Fruit fly (Drosophila melanogaster) whole organism, embryonic: ENCODE measurements around the gene solo.

Source experiments
- Atf3 ChIP-seq: fragments of 200-800 bp; sonication (Bioruptor generic); optimal IDR thresholded peaks from 3 replicates; lab custom pipeline; 2016; ENCODE audit warnings: missing biosample characterization, missing genetic modification characterization
- CG10209 ChIP-seq: fragments of 200-800 bp; sonication (Bioruptor generic); optimal IDR thresholded peaks from 3 replicates; lab custom pipeline; 2017; ENCODE audit warnings: missing biosample characterization, mild to moderate bottlenecking, missing genetic modification characterization, missing genetic modification reagents
- CG12155 ChIP-seq: fragments of 200-800 bp; sonication (Bioruptor generic); optimal IDR thresholded peaks from 3 replicates; lab custom pipeline; 2016; ENCODE audit warnings: missing biosample characterization, missing genetic modification characterization
- CG12219 ChIP-seq: fragments of 200-800 bp; sonication (Bioruptor generic); optimal IDR thresholded peaks from 3 replicates; lab custom pipeline; 2018; ENCODE audit warnings: missing biosample characterization, mild to moderate bottlenecking, missing genetic modification characterization
- CG12744 ChIP-seq: fragments of 200-800 bp; sonication (Bioruptor generic); optimal IDR thresholded peaks from 2 replicates; lab custom pipeline; 2016; ENCODE audit warnings: missing biosample characterization, missing genetic modification characterization
- CG13775 ChIP-seq: fragments of 200-800 bp; sonication (Bioruptor generic); optimal IDR thresholded peaks from 3 replicates; lab custom pipeline; 2017; ENCODE audit warnings: missing biosample characterization, mild to moderate bottlenecking, missing genetic modification characterization
- CG16863 ChIP-seq: fragments of 200-800 bp; sonication (Bioruptor generic); optimal IDR thresholded peaks from 3 replicates; lab custom pipeline; 2016; ENCODE audit warnings: missing biosample characterization, missing genetic modification characterization
- CG17328 ChIP-seq: fragments of 200-800 bp; sonication (Bioruptor generic); IDR thresholded peaks from 2 replicates; pipeline ENCODE4 v1.3.6; 2022; ENCODE audit warnings: missing biosample characterization, missing genetic modification characterization
- CG18011 ChIP-seq: fragments of 200-800 bp; sonication (Bioruptor generic); optimal IDR thresholded peaks from 2 replicates; lab custom pipeline; 2017; ENCODE audit warnings: missing biosample characterization, missing genetic modification characterization, mild to moderate bottlenecking, moderate library complexity, missing genotype
- CG31365 ChIP-seq: fragments of 200-800 bp; sonication (Bioruptor generic); optimal IDR thresholded peaks from 2 replicates; lab custom pipeline; 2018; ENCODE audit warnings: missing biosample characterization, mild to moderate bottlenecking, missing genetic modification characterization
- CG42726 ChIP-seq: fragments of 200-800 bp; sonication (Bioruptor generic); IDR thresholded peaks from 2 replicates; pipeline ENCODE4 v1.3.6; 2022; ENCODE audit warnings: missing biosample characterization, missing genetic modification characterization; ENCODE audit not compliant: partially characterized antibody
- CG6254 ChIP-seq: fragments of 200-800 bp; sonication (Bioruptor generic); optimal IDR thresholded peaks from 3 replicates; lab custom pipeline; 2017; ENCODE audit warnings: mild to moderate bottlenecking, missing biosample characterization, missing genetic modification reagents, missing genetic modification characterization
- CG9876 ChIP-seq: fragments of 200-800 bp; sonication (Bioruptor generic); optimal IDR thresholded peaks from 2 replicates; lab custom pipeline; 2016; ENCODE audit warnings: missing biosample characterization, missing genetic modification characterization
- CoRest ChIP-seq: fragments of 200-800 bp; sonication (Bioruptor generic); optimal IDR thresholded peaks from 3 replicates; lab custom pipeline; 2018; ENCODE audit warnings: missing biosample characterization, mild to moderate bottlenecking, missing genetic modification characterization, moderate library complexity
- D19A ChIP-seq: fragments of 200-800 bp; optimal IDR thresholded peaks from 3 replicates; lab custom pipeline; 2019; ENCODE audit warnings: missing biosample characterization, mild to moderate bottlenecking, missing genetic modification characterization, moderate library complexity
- Dip2 ChIP-seq: fragments of 200-800 bp; sonication (Bioruptor generic); IDR thresholded peaks from 2 replicates; pipeline ENCODE4 v1.3.6; 2022; ENCODE audit warnings: missing biosample characterization, missing genetic modification characterization
- Doc2 ChIP-seq: fragments of 200-800 bp; sonication (Bioruptor generic); IDR thresholded peaks from 2 replicates; pipeline ENCODE4 v1.3.6; 2022; ENCODE audit warnings: missing biosample characterization, missing genetic modification characterization
- Dref ChIP-seq: fragments of 200-800 bp; sonication (Bioruptor generic); IDR thresholded peaks from 2 replicates; pipeline ENCODE4 v1.3.6; 2022; ENCODE audit warnings: missing biosample characterization, missing genetic modification characterization
- Drgx ChIP-seq: fragments of 200-800 bp; sonication (Bioruptor generic); IDR thresholded peaks from 2 replicates; pipeline ENCODE4 v1.3.6; 2022; ENCODE audit warnings: missing biosample characterization, missing genetic modification characterization
- ERR ChIP-seq: fragments of 200-800 bp; sonication (Bioruptor generic); optimal IDR thresholded peaks from 2 replicates; lab custom pipeline; 2016; ENCODE audit warnings: missing biosample characterization, missing genetic modification characterization
- H2.0 ChIP-seq: fragments of 200-800 bp; sonication (Bioruptor generic); IDR thresholded peaks from 2 replicates; pipeline ENCODE4 v1.3.6; 2022; ENCODE audit warnings: missing biosample characterization, missing genetic modification characterization
- Mad ChIP-seq: fragments of 200-800 bp; sonication (Bioruptor generic); optimal IDR thresholded peaks from 2 replicates; lab custom pipeline; 2016; ENCODE audit warnings: missing biosample characterization, missing genetic modification characterization
- Nf-YC ChIP-seq: fragments of 200-800 bp; optimal IDR thresholded peaks from 3 replicates; lab custom pipeline; 2019; ENCODE audit warnings: missing biosample characterization, mild to moderate bottlenecking, missing genetic modification characterization, moderate library complexity
- Scr ChIP-seq: fragments of 200-800 bp; sonication (Bioruptor generic); IDR thresholded peaks from 2 replicates; pipeline ENCODE4 v1.3.6; 2022; ENCODE audit warnings: missing biosample characterization, missing genetic modification characterization; ENCODE audit not compliant: partially characterized antibody
- Side ChIP-seq: fragments of 200-800 bp; sonication (Bioruptor generic); optimal IDR thresholded peaks from 2 replicates; lab custom pipeline; 2016; ENCODE audit warnings: missing biosample characterization, missing genetic modification characterization
- Spps ChIP-seq: fragments of 200-800 bp; sonication (Bioruptor generic); optimal IDR thresholded peaks from 2 replicates; lab custom pipeline; 2018; ENCODE audit warnings: missing biosample characterization, mild to moderate bottlenecking, missing genetic modification characterization
- ato ChIP-seq: fragments of 200-800 bp; sonication (Bioruptor generic); IDR thresholded peaks from 2 replicates; pipeline ENCODE4 v1.3.6; 2022; ENCODE audit warnings: missing biosample characterization, missing genetic modification characterization; ENCODE audit not compliant: partially characterized antibody
- bcd ChIP-seq: fragments of 200-800 bp; sonication (Bioruptor generic); optimal IDR thresholded peaks from 2 replicates; lab custom pipeline; 2017; ENCODE audit warnings: missing biosample characterization, mild to moderate bottlenecking, missing genetic modification characterization
- caup ChIP-seq: fragments of 200-800 bp; sonication (Bioruptor generic); optimal IDR thresholded peaks from 3 replicates; lab custom pipeline; 2017; ENCODE audit warnings: missing biosample characterization, mild to moderate bottlenecking, missing genetic modification characterization, moderate library complexity; ENCODE audit not compliant: severe bottlenecking
- ci ChIP-seq: fragments of 200-800 bp; sonication (Bioruptor generic); IDR thresholded peaks from 3 replicates; pipeline ENCODE4 v1.3.6; 2022; ENCODE audit warnings: missing biosample characterization, missing genetic modification characterization
- en ChIP-seq: fragments of 200-800 bp; sonication (Bioruptor generic); optimal IDR thresholded peaks from 2 replicates; lab custom pipeline; 2016; ENCODE audit warnings: missing biosample characterization, missing genetic modification characterization
- fd3F ChIP-seq: fragments of 200-800 bp; sonication (Bioruptor generic); optimal IDR thresholded peaks from 2 replicates; lab custom pipeline; 2018; ENCODE audit warnings: missing biosample characterization, mild to moderate bottlenecking, missing genetic modification characterization, moderate library complexity
- gcm ChIP-seq: fragments of 200-800 bp; sonication (Bioruptor generic); optimal IDR thresholded peaks from 2 replicates; lab custom pipeline; 2019; ENCODE audit warnings: missing biosample characterization, mild to moderate bottlenecking, missing genetic modification characterization, moderate library complexity
- gem ChIP-seq: fragments of 200-800 bp; sonication (Bioruptor generic); optimal IDR thresholded peaks from 2 replicates; lab custom pipeline; 2019; ENCODE audit warnings: missing biosample characterization, mild to moderate bottlenecking, missing genetic modification characterization, moderate library complexity
- gsb-n ChIP-seq: fragments of 200-800 bp; sonication (Bioruptor generic); optimal IDR thresholded peaks from 3 replicates; lab custom pipeline; 2018; ENCODE audit warnings: missing biosample characterization, mild to moderate bottlenecking, missing genetic modification characterization
- hb ChIP-seq: fragments of 200-800 bp; sonication (Bioruptor generic); IDR thresholded peaks from 3 replicates; pipeline ENCODE4 v1.3.6; 2022; ENCODE audit warnings: missing biosample characterization, missing genetic modification characterization; ENCODE audit not compliant: partially characterized antibody
- inv ChIP-seq: fragments of 200-800 bp; sonication (Bioruptor generic); IDR thresholded peaks from 2 replicates; pipeline ENCODE4 v1.3.6; 2022; ENCODE audit warnings: missing biosample characterization, missing genetic modification characterization; ENCODE audit not compliant: partially characterized antibody
- ken ChIP-seq: fragments of 200-800 bp; sonication (Bioruptor generic); IDR thresholded peaks from 3 replicates; pipeline ENCODE4 v1.3.6; 2022; ENCODE audit warnings: missing biosample characterization, missing genetic modification characterization
- lab ChIP-seq: fragments of 200-800 bp; sonication (Bioruptor generic); optimal IDR thresholded peaks from 3 replicates; lab custom pipeline; 2017; ENCODE audit warnings: missing biosample characterization, missing genetic modification characterization, mild to moderate bottlenecking, moderate library complexity, missing genetic modification reagents
- otp ChIP-seq: fragments of 200-800 bp; sonication (Bioruptor generic); IDR thresholded peaks from 3 replicates; pipeline ENCODE4, ENCODE4 v1.3.6; 2022; ENCODE audit warnings: missing biosample characterization, missing genetic modification characterization
- phol ChIP-seq: fragments of 200-800 bp; sonication (Bioruptor generic); optimal IDR thresholded peaks from 3 replicates; lab custom pipeline; 2018; ENCODE audit warnings: missing biosample characterization, mild to moderate bottlenecking, missing genetic modification characterization, moderate library complexity
- pzg ChIP-seq: fragments of 200-800 bp; sonication (Bioruptor generic); optimal IDR thresholded peaks from 3 replicates; lab custom pipeline; 2018; ENCODE audit warnings: missing biosample characterization, mild to moderate bottlenecking, missing genetic modification characterization, moderate library complexity
- row ChIP-seq: fragments of 200-800 bp; sonication (Bioruptor generic); IDR thresholded peaks from 3 replicates; pipeline ENCODE4 v1.3.6; 2022; ENCODE audit warnings: missing biosample characterization, missing genetic modification characterization
- sima ChIP-seq: fragments of 200-800 bp; sonication (Bioruptor generic); optimal IDR thresholded peaks from 2 replicates; lab custom pipeline; 2016; ENCODE audit warnings: missing biosample characterization, missing genetic modification characterization
- slou ChIP-seq: fragments of 200-800 bp; sonication (Bioruptor generic); optimal IDR thresholded peaks from 3 replicates; lab custom pipeline; 2016; ENCODE audit warnings: missing biosample characterization, missing genetic modification characterization
- slp2 ChIP-seq: fragments of 200-800 bp; sonication (Bioruptor generic); optimal IDR thresholded peaks from 2 replicates; lab custom pipeline; 2016; ENCODE audit warnings: missing biosample characterization, missing genetic modification characterization
- vnd ChIP-seq: fragments of 200-800 bp; sonication (Bioruptor generic); IDR thresholded peaks from 3 replicates; pipeline ENCODE4 v1.3.6; 2022; ENCODE audit warnings: missing biosample characterization, missing genetic modification characterization; ENCODE audit not compliant: partially characterized antibody
- wek ChIP-seq: fragments of 200-800 bp; sonication (Bioruptor generic); optimal IDR thresholded peaks from 3 replicates; lab custom pipeline; 2018; ENCODE audit warnings: missing biosample characterization, mild to moderate bottlenecking, missing genetic modification characterization, moderate library complexity

solo gene

dm6 chr2L:15113234-15113916 is 51.9 kb downstream of the solo start, which contains the start of gene stc (continued):
- peak; percentile 28; the same call in 1 of the 3 replicates for TF ChIP-seq vnd (GFP tag; lab: Robert Waterston, UW)
- TF ChIP-seq hb (GFP tag; lab: Robert Waterston, UW), result 0 out of 3 replicates have a peak, but pooled peaks have one; percentile 33
- TF ChIP-seq phol (tag; lab: Kevin White, UChicago), result peak; percentile 50
- TF ChIP-seq otp, result peak; percentile 9; the same call in 1 of the 3 replicates
- peak; percentile 80 for TF ChIP-seq CG42726 (GFP tag; lab: Robert Waterston, UW)
- TF ChIP-seq slou, result peak; percentile 34
- peak; percentile 50 for TF ChIP-seq lab (GFP tag; lab: Kevin White, UChicago)
- no peak for TF ChIP-seq CG6254 (GFP tag; lab: Kevin White, UChicago)
- no peak for TF ChIP-seq gem (tag; lab: Kevin White, UChicago)
- TF ChIP-seq en, result peak; percentile 19
- TF ChIP-seq CG10209 (GFP tag; lab: Kevin White, UChicago), result peak; percentile 39
- no peak for TF ChIP-seq D19A (tag; lab: Kevin White, UChicago)
- no peak for TF ChIP-seq fd3F
- TF ChIP-seq gsb-n (tag; lab: Kevin White, UChicago), result peak; percentile 53
- peak; percentile 1 for TF ChIP-seq Atf3 (GFP tag; lab: Kevin White, UChicago)
- peak; percentile 67 for TF ChIP-seq caup
- peak; percentile 61 for TF ChIP-seq CoRest (tag; lab: Kevin White, UChicago)
- peak; percentile 35; the same call in 1 of the 3 replicates for TF ChIP-seq ken
- peak; percentile 23; the same call in 1 of the 2 replicates for TF ChIP-seq Drgx (GFP tag; lab: Robert Waterston, UW)
- TF ChIP-seq ci (GFP tag; lab: Robert Waterston, UW), result peak; percentile 43; the same call in 1 of the 3 replicates
- TF ChIP-seq wek (GFP tag; lab: Kevin White, UChicago), result peak; percentile 20
- peak; percentile 14 for TF ChIP-seq CG31365
- TF ChIP-seq Spps (tag; lab: Kevin White, UChicago), result peak; percentile 46
- TF ChIP-seq CG13775 (GFP tag; lab: Kevin White, UChicago), result peak; percentile 5
- peak; percentile 94 for TF ChIP-seq pzg (GFP tag; lab: Kevin White, UChicago)
- TF ChIP-seq Dip2 (GFP tag; lab: Robert Waterston, UW), result peak; percentile 71; the same call in 1 of the 2 replicates
- TF ChIP-seq Scr (GFP tag; lab: Robert Waterston, UW), result peak; percentile 69
- TF ChIP-seq Doc2, result no peak
- TF ChIP-seq row (GFP tag; lab: Robert Waterston, UW), result peak; percentile 43; the same call in 1 of the 3 replicates
- TF ChIP-seq CG9876 (GFP tag; lab: Kevin White, UChicago), result peak; percentile 32
- peak; percentile 36; the same call in 1 of the 2 replicates for TF ChIP-seq inv
- TF ChIP-seq ERR (GFP tag; lab: Kevin White, UChicago), result peak; percentile 28
- peak; percentile 25 for TF ChIP-seq CG12744 (GFP tag; lab: Kevin White, UChicago)
- TF ChIP-seq CG12219, result no peak
- TF ChIP-seq gcm (GFP tag; lab: Kevin White, UChicago), result no peak
- TF ChIP-seq CG18011, result peak; percentile 65
- peak; percentile 39; the same call in 1 of the 2 replicates for TF ChIP-seq H2.0 (GFP tag; lab: Robert Waterston, UW)
- no peak for TF ChIP-seq slp2 (GFP tag; lab: Kevin White, UChicago)
- no peak for TF ChIP-seq CG17328 (GFP tag; lab: Robert Waterston, UW)
- TF ChIP-seq Nf-YC (tag; lab: Kevin White, UChicago), result peak; percentile 57
- no peak for TF ChIP-seq sima (GFP tag; lab: Kevin White, UChicago)
- peak; percentile 57; the same call in 1 of the 2 replicates for TF ChIP-seq ato (GFP tag; lab: Robert Waterston, UW)
- peak; percentile 18 for TF ChIP-seq CG12155 (GFP tag; lab: Kevin White, UChicago)
- peak; percentile 37 for TF ChIP-seq CG16863 (GFP tag; lab: Kevin White, UChicago)
- TF ChIP-seq Dref (GFP tag; lab: Robert Waterston, UW), result peak; percentile 89
- TF ChIP-seq Mad, result peak; percentile 66
- TF ChIP-seq Side, result peak; percentile 38
- peak; percentile 41 for TF ChIP-seq bcd (GFP tag; lab: Kevin White, UChicago)
